Fruit fly (Drosophila melanogaster) whole organism, embryonic: ENCODE data around the gene CG32106.
A peak's percentile ranks its signal among the peaks of the same experiment; 100 is the strongest.

ENCODE experiments used
- Bteb2 ChIP-seq: fragments of 200-800 bp; sonication (Bioruptor generic); optimal IDR thresholded peaks from 2 replicates; lab custom pipeline; 2016; ENCODE audit warnings: missing biosample characterization, missing genetic modification characterization
- CG10147 ChIP-seq: fragments of 200-800 bp; sonication (Bioruptor generic); optimal IDR thresholded peaks from 2 replicates; lab custom pipeline; 2019; ENCODE audit warnings: missing biosample characterization, mild to moderate bottlenecking, missing genetic modification characterization, moderate library complexity
- CG10431 ChIP-seq: fragments of 200-800 bp; sonication (Bioruptor generic); optimal IDR thresholded peaks from 3 replicates; lab custom pipeline; 2018; ENCODE audit warnings: missing biosample characterization, mild to moderate bottlenecking, missing genetic modification characterization
- CG10462 ChIP-seq: fragments of 200-800 bp; sonication (Bioruptor generic); optimal IDR thresholded peaks from 2 replicates; lab custom pipeline; 2016; ENCODE audit warnings: missing biosample characterization, missing genetic modification characterization
- CG10654 ChIP-seq: fragments of 200-800 bp; sonication (Bioruptor generic); optimal IDR thresholded peaks from 2 replicates; lab custom pipeline; 2016; ENCODE audit warnings: missing biosample characterization, missing genetic modification characterization
- CG10979 ChIP-seq: fragments of 200-800 bp; sonication (Bioruptor generic); optimal IDR thresholded peaks from 2 replicates; lab custom pipeline; 2018; ENCODE audit warnings: missing biosample characterization, mild to moderate bottlenecking, missing genetic modification characterization, moderate library complexity
- CG11696 ChIP-seq: fragments of 200-800 bp; sonication (Bioruptor generic); IDR thresholded peaks from 2 replicates; pipeline ENCODE4 v1.3.6; 2022; ENCODE audit warnings: missing biosample characterization, missing genetic modification characterization
- CG11723 ChIP-seq: fragments of 200-800 bp; sonication (Bioruptor generic); optimal IDR thresholded peaks from 2 replicates; lab custom pipeline; 2017; ENCODE audit warnings: missing biosample characterization, mild to moderate bottlenecking, missing genetic modification characterization
- CG12104 ChIP-seq: fragments of 200-800 bp; sonication (Bioruptor generic); optimal IDR thresholded peaks from 3 replicates; lab custom pipeline; 2016; ENCODE audit warnings: missing biosample characterization, missing genetic modification characterization
- CG13624 ChIP-seq: fragments of 200-800 bp; sonication (Bioruptor generic); optimal IDR thresholded peaks from 2 replicates; lab custom pipeline; 2016; ENCODE audit warnings: missing biosample characterization, missing genetic modification characterization
- CG13775 ChIP-seq: fragments of 200-800 bp; sonication (Bioruptor generic); optimal IDR thresholded peaks from 3 replicates; lab custom pipeline; 2017; ENCODE audit warnings: missing biosample characterization, mild to moderate bottlenecking, missing genetic modification characterization
- CG14860 ChIP-seq: fragments of 200-800 bp; sonication (Bioruptor generic); IDR thresholded peaks from 3 replicates; pipeline ENCODE4 v1.3.6; 2022; ENCODE audit warnings: missing biosample characterization, missing genetic modification characterization; ENCODE audit not compliant: partially characterized antibody
- CG17568 ChIP-seq: fragments of 200-800 bp; sonication (Bioruptor generic); optimal IDR thresholded peaks from 2 replicates; lab custom pipeline; 2018; ENCODE audit warnings: missing biosample characterization, mild to moderate bottlenecking, missing genetic modification characterization, moderate library complexity
- CG1792 ChIP-seq: fragments of 200-800 bp; sonication (Bioruptor generic); optimal IDR thresholded peaks from 2 replicates; lab custom pipeline; 2016; ENCODE audit warnings: missing biosample characterization, missing genetic modification characterization
- CG2120 ChIP-seq: fragments of 200-800 bp; sonication (Bioruptor generic); optimal IDR thresholded peaks from 3 replicates; lab custom pipeline; 2016; ENCODE audit warnings: missing biosample characterization, missing genetic modification characterization
- CG3065 ChIP-seq: fragments of 200-800 bp; sonication (Bioruptor generic); optimal IDR thresholded peaks from 2 replicates; lab custom pipeline; 2016; ENCODE audit warnings: missing biosample characterization, missing genetic modification characterization
- CG3995 ChIP-seq: fragments of 200-800 bp; sonication (Bioruptor generic); optimal IDR thresholded peaks from 3 replicates; lab custom pipeline; 2016; ENCODE audit warnings: missing biosample characterization, missing genetic modification characterization
- CG7556 ChIP-seq: fragments of 200-800 bp; sonication (Bioruptor generic); optimal IDR thresholded peaks from 2 replicates; lab custom pipeline; 2017; ENCODE audit warnings: missing biosample characterization, mild to moderate bottlenecking, missing genetic modification characterization
- CG7839 ChIP-seq: fragments of 200-800 bp; sonication (Bioruptor generic); optimal IDR thresholded peaks from 3 replicates; lab custom pipeline; 2018; ENCODE audit warnings: missing biosample characterization, mild to moderate bottlenecking, missing genetic modification characterization, moderate library complexity
- CTCF ChIP-seq: fragments of 200-800 bp; sonication (Bioruptor generic); optimal IDR thresholded peaks from 2 replicates; lab custom pipeline; 2017; ENCODE audit warnings: missing biosample characterization, mild to moderate bottlenecking, missing genetic modification characterization, moderate library complexity
- Doc2 ChIP-seq: fragments of 200-800 bp; sonication (Bioruptor generic); IDR thresholded peaks from 2 replicates; pipeline ENCODE4 v1.3.6; 2022; ENCODE audit warnings: missing biosample characterization, missing genetic modification characterization
- Elba2 ChIP-seq: fragments of 200-800 bp; sonication (Bioruptor generic); optimal IDR thresholded peaks from 3 replicates; lab custom pipeline; 2016; ENCODE audit warnings: missing biosample characterization, missing genetic modification characterization
- Hsf ChIP-seq: fragments of 200-800 bp; sonication (Bioruptor generic); optimal IDR thresholded peaks from 3 replicates; lab custom pipeline; 2016; ENCODE audit warnings: missing biosample characterization, missing genetic modification characterization
- MESR4 ChIP-seq: fragments of 200-800 bp; sonication (Bioruptor generic); optimal IDR thresholded peaks from 2 replicates; lab custom pipeline; 2018; ENCODE audit warnings: missing biosample characterization, mild to moderate bottlenecking, missing genetic modification characterization, moderate library complexity
- Myb ChIP-seq: fragments of 200-800 bp; sonication (Bioruptor generic); optimal IDR thresholded peaks from 2 replicates; lab custom pipeline; 2016; ENCODE audit warnings: missing biosample characterization, missing genetic modification characterization
- TFAM ChIP-seq: fragments of 200-800 bp; sonication (Bioruptor generic); optimal IDR thresholded peaks from 2 replicates; lab custom pipeline; 2017; ENCODE audit warnings: missing biosample characterization, missing genetic modification characterization, inconsistent platforms
- Usf ChIP-seq: fragments of 200-800 bp; sonication (Bioruptor generic); optimal IDR thresholded peaks from 2 replicates; lab custom pipeline; 2017; ENCODE audit warnings: missing genotype, missing biosample characterization, missing genetic modification characterization
- abd-A ChIP-seq: fragments of 200-800 bp; sonication (Bioruptor generic); optimal IDR thresholded peaks from 3 replicates; lab custom pipeline; 2019; ENCODE audit warnings: missing biosample characterization, mild to moderate bottlenecking, missing genetic modification characterization, moderate library complexity
- bbx ChIP-seq: fragments of 200-800 bp; sonication (Bioruptor generic); IDR thresholded peaks from 2 replicates; pipeline ENCODE4 v1.3.6; 2022; ENCODE audit warnings: missing biosample characterization, missing genetic modification characterization; ENCODE audit not compliant: partially characterized antibody
- bcd ChIP-seq: fragments of 200-800 bp; sonication (Bioruptor generic); optimal IDR thresholded peaks from 2 replicates; lab custom pipeline; 2017; ENCODE audit warnings: missing biosample characterization, mild to moderate bottlenecking, missing genetic modification characterization
- bigmax ChIP-seq: fragments of 200-800 bp; sonication (Bioruptor generic); optimal IDR thresholded peaks from 2 replicates; lab custom pipeline; 2018; ENCODE audit warnings: missing biosample characterization, mild to moderate bottlenecking, missing genetic modification characterization
- br ChIP-seq: fragments of >200 bp; optimal IDR thresholded peaks from 2 replicates; lab custom pipeline; 2017
- caup ChIP-seq: fragments of 200-800 bp; sonication (Bioruptor generic); optimal IDR thresholded peaks from 3 replicates; lab custom pipeline; 2017; ENCODE audit warnings: missing biosample characterization, mild to moderate bottlenecking, missing genetic modification characterization, moderate library complexity; ENCODE audit not compliant: severe bottlenecking
- crc ChIP-seq: fragments of 200-800 bp; sonication (Bioruptor generic); optimal IDR thresholded peaks from 2 replicates; lab custom pipeline; 2016; ENCODE audit warnings: missing biosample characterization, missing genetic modification characterization
- crp ChIP-seq, 2 experiments: fragments of 200-800 bp; sonication (Bioruptor generic); optimal IDR thresholded peaks; 2 replicates in 1 of 2; 3 replicates in 1 of 2; lab custom pipeline; 2017; ENCODE audit warnings: missing biosample characterization in 2 of 2, missing genetic modification characterization in 2 of 2, mild to moderate bottlenecking in 1 of 2, moderate library complexity in 1 of 2
- dysf ChIP-seq: fragments of 200-800 bp; sonication (Bioruptor generic); IDR thresholded peaks from 3 replicates; pipeline ENCODE4 v1.3.6; 2022; ENCODE audit warnings: missing biosample characterization, missing genetic modification characterization
- ems ChIP-seq: fragments of 200-800 bp; sonication (Bioruptor generic); optimal IDR thresholded peaks from 3 replicates; lab custom pipeline; 2016; ENCODE audit warnings: missing biosample characterization, missing genetic modification characterization
- esg ChIP-seq: fragments of 200-800 bp; sonication (Bioruptor generic); conservative IDR thresholded peaks from 2 replicates; pipeline ENCODE4 v1.3.6; 2022; ENCODE audit warnings: missing biosample characterization, missing genetic modification characterization
- eve ChIP-seq, 2 experiments: fragments of >200 bp; optimal IDR thresholded peaks; 2 replicates each; lab custom pipeline; 2017; ENCODE audit warnings: missing biosample characterization in 2 of 2, missing genetic modification characterization in 2 of 2
- gce ChIP-seq: fragments of 200-800 bp; sonication (Bioruptor generic); IDR thresholded peaks from 3 replicates; pipeline ENCODE4 v1.3.6; 2022; ENCODE audit warnings: missing biosample characterization, missing genetic modification characterization
- her ChIP-seq: fragments of 200-800 bp; sonication (Bioruptor generic); optimal IDR thresholded peaks from 2 replicates; lab custom pipeline; 2016; ENCODE audit warnings: missing biosample characterization, missing genetic modification characterization
- kay ChIP-seq: fragments of 200-800 bp; sonication (Bioruptor generic); optimal IDR thresholded peaks from 2 replicates; lab custom pipeline; 2016; ENCODE audit warnings: missing biosample characterization, missing genetic modification characterization
- mld ChIP-seq: fragments of 200-800 bp; sonication (Bioruptor generic); IDR thresholded peaks from 3 replicates; pipeline ENCODE4 v1.3.6; 2022; ENCODE audit warnings: missing biosample characterization, missing genetic modification characterization; ENCODE audit not compliant: partially characterized antibody
- nerfin-2 ChIP-seq: fragments of 200-800 bp; sonication (Bioruptor generic); IDR thresholded peaks from 2 replicates; pipeline ENCODE4 v1.3.6; 2022; ENCODE audit warnings: missing biosample characterization, missing genetic modification characterization; ENCODE audit not compliant: partially characterized antibody
- scrt ChIP-seq: fragments of 200-800 bp; sonication (Bioruptor generic); optimal IDR thresholded peaks from 2 replicates; lab custom pipeline; 2018; ENCODE audit warnings: missing biosample characterization, mild to moderate bottlenecking, missing genetic modification characterization, moderate library complexity
- sd ChIP-seq: fragments of 200-800 bp; sonication (Bioruptor generic); optimal IDR thresholded peaks from 3 replicates; lab custom pipeline; 2018; ENCODE audit warnings: missing biosample characterization, mild to moderate bottlenecking, missing genetic modification characterization, moderate library complexity
- sens-2 ChIP-seq: fragments of 200-800 bp; sonication (Bioruptor generic); IDR thresholded peaks from 2 replicates; pipeline ENCODE4 v1.3.6; 2022; ENCODE audit warnings: missing biosample characterization, missing genetic modification characterization
- sisA ChIP-seq: fragments of 200-800 bp; sonication (Bioruptor generic); IDR thresholded peaks from 2 replicates; pipeline ENCODE4 v1.3.6; 2022; ENCODE audit warnings: missing biosample characterization, missing genetic modification characterization
- wdn ChIP-seq: fragments of 200-800 bp; sonication (Bioruptor generic); IDR thresholded peaks from 2 replicates; pipeline ENCODE4 v1.3.6; 2022; ENCODE audit warnings: missing biosample characterization, missing genetic modification characterization
- wek ChIP-seq: fragments of 200-800 bp; sonication (Bioruptor generic); optimal IDR thresholded peaks from 3 replicates; lab custom pipeline; 2018; ENCODE audit warnings: missing biosample characterization, mild to moderate bottlenecking, missing genetic modification characterization, moderate library complexity
- wor ChIP-seq: fragments of 200-800 bp; sonication (Bioruptor generic); IDR thresholded peaks from 2 replicates; pipeline ENCODE4 v1.3.6; 2022; ENCODE audit warnings: missing biosample characterization, missing genetic modification characterization
- zf30C ChIP-seq: fragments of 200-800 bp; sonication (Bioruptor generic); optimal IDR thresholded peaks from 3 replicates; lab custom pipeline; 2018; ENCODE audit warnings: missing biosample characterization, mild to moderate bottlenecking, missing genetic modification characterization

CG32106 gene

dm6 chr3L:12754769-12755189, 23.7 kb downstream of the CG32106 start, which contains the start of the genes CG10973 and Vps13D (continued):
- TF ChIP-seq kay (GFP tag; lab: Kevin White, UChicago) = peak; percentile 1
- no peak for TF ChIP-seq CG7839 (tag; lab: Kevin White, UChicago)
- TF ChIP-seq Doc2 (GFP tag; lab: Robert Waterston, UW) = no peak
- no peak for TF ChIP-seq br
- peak; percentile 75 to 94 for TF ChIP-seq crp (GFP tag; optimal IDR thresholded peaks at IDR 0.05; lab: Kevin White, UChicago)
- no peak for TF ChIP-seq caup (GFP tag; lab: Kevin White, UChicago)
- peak; percentile 27 for TF ChIP-seq Bteb2 (GFP tag; lab: Kevin White, UChicago)
- TF ChIP-seq crc (GFP tag; lab: Kevin White, UChicago) = no peak
- TF ChIP-seq TFAM (GFP tag; lab: Kevin White, UChicago) = peak; percentile 27
- peak; percentile 83 for TF ChIP-seq CG14860
- no peak for TF ChIP-seq zf30C (GFP tag; lab: Kevin White, UChicago)
- no peak for TF ChIP-seq esg (GFP tag; lab: Robert Waterston, UW)
- no peak for TF ChIP-seq abd-A (tag; lab: Kevin White, UChicago)
- TF ChIP-seq bbx (GFP tag; lab: Robert Waterston, UW) = peak; percentile 86
- peak; percentile 27 for TF ChIP-seq CG13624 (GFP tag; lab: Kevin White, UChicago)
- TF ChIP-seq her (GFP tag; lab: Kevin White, UChicago) = no peak
- TF ChIP-seq MESR4 (GFP tag; lab: Kevin White, UChicago) = peak; percentile 42
- peak in 1 of 2 experiments; percentile 66 for TF ChIP-seq eve (GFP tag; optimal IDR thresholded peaks at IDR 0.05; lab: Kevin White, UChicago)
- no peak for TF ChIP-seq bcd (GFP tag; lab: Kevin White, UChicago)
- peak; percentile 27 for TF ChIP-seq CG12104 (GFP tag; lab: Kevin White, UChicago)
- no peak for TF ChIP-seq wor
- TF ChIP-seq wek (GFP tag; lab: Kevin White, UChicago) = peak; percentile 85
- peak; percentile 16 for TF ChIP-seq Myb (GFP tag; lab: Kevin White, UChicago)
- peak; percentile 52 for TF ChIP-seq Hsf (GFP tag; lab: Kevin White, UChicago)
- TF ChIP-seq CG7556 (GFP tag; lab: Kevin White, UChicago) = no peak
- peak; percentile 67 for TF ChIP-seq CG1792
- TF ChIP-seq CG10431 (GFP tag; lab: Kevin White, UChicago) = no peak
- TF ChIP-seq CG13775 (GFP tag; lab: Kevin White, UChicago) = peak; percentile 61
- no peak for TF ChIP-seq gce (GFP tag; lab: Robert Waterston, UW)
- no peak for TF ChIP-seq CG10979
- peak; percentile 77; the same call in 2 of the 3 replicates for TF ChIP-seq mld (GFP tag; lab: Robert Waterston, UW)
- TF ChIP-seq CG3065 (GFP tag; lab: Kevin White, UChicago) = no peak
- TF ChIP-seq bigmax (GFP tag; lab: Kevin White, UChicago) = peak; percentile 64
- peak; percentile 44 for TF ChIP-seq CTCF (GFP tag; lab: Kevin White, UChicago)
- peak; percentile 67 for TF ChIP-seq nerfin-2 (GFP tag; lab: Robert Waterston, UW)
- no peak for TF ChIP-seq Usf (GFP tag; lab: Kevin White, UChicago)
- no peak for TF ChIP-seq wdn
- no peak for TF ChIP-seq sens-2 (GFP tag; lab: Robert Waterston, UW)
- no peak for TF ChIP-seq sd (tag; lab: Kevin White, UChicago)
- TF ChIP-seq CG10654 = peak; percentile 7
- no peak for TF ChIP-seq CG11723 (GFP tag; lab: Kevin White, UChicago)
- TF ChIP-seq scrt (GFP tag; lab: Kevin White, UChicago) = no peak
- TF ChIP-seq CG10147 (GFP tag; lab: Kevin White, UChicago) = no peak
- peak; percentile 84 for TF ChIP-seq CG17568 (GFP tag; lab: Kevin White, UChicago)
- peak; percentile 25; the same call in 1 of the 3 replicates for TF ChIP-seq dysf (GFP tag; lab: Robert Waterston, UW)
- TF ChIP-seq CG11696 (GFP tag; lab: Robert Waterston, UW) = peak; percentile 51; the same call in 1 of the 2 replicates
- peak; percentile 71 for TF ChIP-seq CG3995
- TF ChIP-seq sisA (GFP tag; lab: Robert Waterston, UW) = no peak
- no peak for TF ChIP-seq ems (GFP tag; lab: Kevin White, UChicago)
- peak; percentile 5 for TF ChIP-seq Elba2 (GFP tag; lab: Kevin White, UChicago)
- peak; percentile 53 for TF ChIP-seq CG2120 (GFP tag; lab: Kevin White, UChicago)
- TF ChIP-seq CG10462 = no peak
